Fruit fly (Drosophila melanogaster): ENCODE measurements around the gene CG34376.

The CG34376 gene

DNA sequence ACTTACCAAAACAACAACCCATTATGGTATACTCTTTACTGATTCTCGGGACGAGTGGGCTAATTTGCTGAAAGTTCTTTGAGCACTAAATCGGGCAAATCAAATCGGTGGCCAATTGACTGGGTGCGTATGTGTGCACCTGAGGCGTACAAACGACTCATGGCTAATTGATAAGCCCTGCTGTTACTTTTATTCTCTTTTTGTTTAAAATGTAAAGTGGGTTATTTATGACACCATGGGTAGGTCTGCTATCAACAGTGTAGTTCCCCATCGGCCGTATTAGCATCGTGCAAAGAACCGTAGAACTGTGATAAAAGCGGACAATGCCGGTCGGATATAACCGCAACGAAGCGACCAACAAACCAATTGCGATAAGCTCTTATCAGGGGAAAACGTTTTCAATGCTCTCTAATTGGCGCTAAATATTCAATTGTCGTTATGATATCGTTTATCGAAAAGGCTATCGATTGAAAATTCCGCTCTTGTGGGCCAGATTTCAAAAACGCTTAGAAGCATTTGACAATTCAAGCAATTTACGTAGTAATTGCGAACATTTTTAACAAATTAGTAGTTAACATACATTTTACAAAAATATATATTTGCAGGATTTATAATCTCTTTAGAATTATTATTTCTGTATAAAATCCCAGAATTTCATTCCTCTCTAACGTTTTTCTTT, 565 bp upstream of the CG34376 start, which contains the start of gene CG34288 (continued):
- TF ChIP-seq CG4424 (GFP tag; optimal IDR thresholded peaks at IDR 0.05) (no peak), CG1024 (GFP tag; IDR thresholded peaks at IDR 0.05) (no peak), dmrt11E (tag; optimal IDR thresholded peaks at IDR 0.05) (no peak), knrl (GFP tag; IDR thresholded peaks at IDR 0.05; ENCODE audit: partially characterized antibody) (no peak), zfh1 (GFP tag; IDR thresholded peaks at IDR 0.05) (peak; percentile 34; the same call in 2 of the 3 replicates), Oli (tag; optimal IDR thresholded peaks at IDR 0.05) (peak; percentile 2), bbx (GFP tag; IDR thresholded peaks at IDR 0.05; ENCODE audit: partially characterized antibody) (peak; percentile 45), CG6254 (GFP tag; optimal IDR thresholded peaks at IDR 0.05) (no peak), ken (GFP tag; IDR thresholded peaks at IDR 0.05) (peak; percentile 73), H15 (GFP tag; IDR thresholded peaks at IDR 0.05) (no peak), CG8290 (GFP tag; optimal IDR thresholded peaks at IDR 0.05) (no peak), CG8290 (tag; optimal IDR thresholded peaks at IDR 0.05) (no peak), Fer3 (tag; optimal IDR thresholded peaks at IDR 0.05) (peak; percentile 56), Rfx (GFP tag; IDR thresholded peaks at IDR 0.05) (peak; percentile 85), CG11504 (tag; optimal IDR thresholded peaks at IDR 0.05) (no peak), CG9727 (GFP tag; optimal IDR thresholded peaks at IDR 0.05) (no peak), NFAT (GFP tag; IDR thresholded peaks at IDR 0.05) (peak; percentile 73), row (GFP tag; IDR thresholded peaks at IDR 0.05) (peak; percentile 93), CG14014 (GFP tag; IDR thresholded peaks at IDR 0.05) (peak; percentile 55; the same call in 1 of the 2 replicates), Optix (GFP tag; IDR thresholded peaks at IDR 0.05) (0 out of 3 replicates have a peak, but pooled peaks have one; percentile 29), CG14710 (tag; optimal IDR thresholded peaks at IDR 0.05) (no peak), sim (GFP tag; IDR thresholded peaks at IDR 0.05) (no peak), Eip74EF (GFP tag; optimal IDR thresholded peaks at IDR 0.05) (no peak), CG9797 (GFP tag; optimal IDR thresholded peaks at IDR 0.05) (no peak), HHEX (GFP tag; optimal IDR thresholded peaks at IDR 0.05) (peak; percentile 35), CG31441 (GFP tag; IDR thresholded peaks at IDR 0.05) (no peak), pros (GFP tag; optimal IDR thresholded peaks at IDR 0.05) (no peak), p53 (GFP tag; optimal IDR thresholded peaks at IDR 0.05) (no peak), Sry-δ (GFP tag; optimal IDR thresholded peaks at IDR 0.05) (no peak), CG11723 (GFP tag; optimal IDR thresholded peaks at IDR 0.05) (no peak), ERR (GFP tag; optimal IDR thresholded peaks at IDR 0.05) (no peak), CG3847 (GFP tag; IDR thresholded peaks at IDR 0.05) (no peak; the same call in 1 of the 2 replicates), kay (GFP tag; optimal IDR thresholded peaks at IDR 0.05) (no peak), CG1233 (GFP tag; optimal IDR thresholded peaks at IDR 0.05) (no peak), CG2116 (GFP tag; optimal IDR thresholded peaks at IDR 0.05) (no peak), CG6272 (GFP tag; IDR thresholded peaks at IDR 0.05) (no peak), eve (GFP tag; optimal IDR thresholded peaks at IDR 0.05) (no peak), insv (GFP tag; optimal IDR thresholded peaks at IDR 0.05) (no peak), CG15073 (GFP tag; optimal IDR thresholded peaks at IDR 0.05) (no peak), CG10565 (GFP tag; optimal IDR thresholded peaks at IDR 0.05) (no peak), CG1647 (GFP tag; optimal IDR thresholded peaks at IDR 0.05) (no peak), CG11247 (GFP tag; IDR thresholded peaks at IDR 0.05) (peak; percentile 50; the same call in 1 of the 2 replicates), ewg (GFP tag; optimal IDR thresholded peaks at IDR 0.05) (no peak), CG31224 (GFP tag; IDR thresholded peaks at IDR 0.05) (no peak), CG9437 (GFP tag; optimal IDR thresholded peaks at IDR 0.05) (no peak), sd (tag; optimal IDR thresholded peaks at IDR 0.05) (peak; percentile 73), PHDP (tag; optimal IDR thresholded peaks at IDR 0.05) (no peak), crp (GFP tag; optimal IDR thresholded peaks at IDR 0.05) (no peak), Ptx1 (GFP tag; IDR thresholded peaks at IDR 0.05) (peak; percentile 68), bcd (GFP tag; optimal IDR thresholded peaks at IDR 0.05) (no peak)
